Worm (Caenorhabditis elegans): ENCODE measurements around the gene gpd-2.

The gpd-2 gene

ce11 chrX:3087245-3087644, 27.2 kb downstream of the gpd-2 start, which contains the start of gene F52E4.5:
F52E4.5 (minus strand) TSS chrX:3087345.
- no peak for TF ChIP-seq sea-1 (GFP tag; conservative IDR thresholded peaks at IDR 0.05)
- TF ChIP-seq hnd-1 (tag; optimal IDR thresholded peaks at IDR 0.05) = no peak
- no peak for TF ChIP-seq hmbx-1 (tag; optimal IDR thresholded peaks at IDR 0.05)
- TF ChIP-seq F13C5.2 (tag; optimal IDR thresholded peaks at IDR 0.05) = no peak
- TF ChIP-seq scrt-1 (GFP tag; IDR thresholded peaks at IDR 0.05) = no peak
- TF ChIP-seq ama-1 (optimal IDR thresholded peaks at IDR 0.05) = no peak
- no peak for TF ChIP-seq tbx-11 (GFP tag; IDR thresholded peaks at IDR 0.05)
- no peak for TF ChIP-seq tbx-37 (GFP tag; conservative IDR thresholded peaks at IDR 0.05)

- no peak for TF ChIP-seq hmbx-1 (tag; optimal IDR thresholded peaks at IDR 0.05)
- no peak for TF ChIP-seq sea-1 (GFP tag; conservative IDR thresholded peaks at IDR 0.05)
- TF ChIP-seq ets-7 (tag; optimal IDR thresholded peaks at IDR 0.05) = no peak
- no peak for TF ChIP-seq aly-1 (tag; optimal IDR thresholded peaks at IDR 0.05)
- no peak for TF ChIP-seq ceh-36 (tag; optimal IDR thresholded peaks at IDR 0.05)
- TF ChIP-seq scrt-1 (GFP tag; IDR thresholded peaks at IDR 0.05) = no peak
- no peak for TF ChIP-seq B0310.2 (tag; optimal IDR thresholded peaks at IDR 0.05)
- no peak for TF ChIP-seq flt-1 (GFP tag; IDR thresholded peaks at IDR 0.05)
Measured at ce11 chrX:3080825-3081224, 33.7 kb downstream of the gpd-2 start, which contains the start of gene twk-16. twk-16 (plus strand) TSS chrX:3081125.

- no peak for TF ChIP-seq ceh-13 (GFP tag; optimal IDR thresholded peaks at IDR 0.05)
- no peak for TF ChIP-seq ama-1 (optimal IDR thresholded peaks at IDR 0.05)
- no peak for TF ChIP-seq sea-1 (GFP tag; conservative IDR thresholded peaks at IDR 0.05)
- TF ChIP-seq hnd-1 (tag; optimal IDR thresholded peaks at IDR 0.05) = no peak
- TF ChIP-seq tra-4 (tag; optimal IDR thresholded peaks at IDR 0.05) = no peak
- TF ChIP-seq tbx-11 (GFP tag; IDR thresholded peaks at IDR 0.05) = no peak
- no peak for TF ChIP-seq B0310.2 (tag; optimal IDR thresholded peaks at IDR 0.05)
- TF ChIP-seq hmbx-1 (tag; optimal IDR thresholded peaks at IDR 0.05) = no peak
- no peak for TF ChIP-seq aly-1 (tag; optimal IDR thresholded peaks at IDR 0.05)
- TF ChIP-seq scrt-1 (GFP tag; IDR thresholded peaks at IDR 0.05) = no peak
- TF ChIP-seq flt-1 (GFP tag; IDR thresholded peaks at IDR 0.05) = no peak
- no peak for TF ChIP-seq ceh-36 (tag; optimal IDR thresholded peaks at IDR 0.05)
Measured at ce11 chrX:3070322-3070721, 44.2 kb downstream of the gpd-2 start, which contains the start of gene ceh-31. ceh-31 (minus strand) TSS chrX:3070422.

ce11 chrX:3067052-3067451, 47.4 kb downstream of the gpd-2 start:
- TF ChIP-seq B0310.2 (tag; optimal IDR thresholded peaks at IDR 0.05) (no peak), pes-1 (GFP tag; IDR thresholded peaks at IDR 0.05) (no peak), flt-1 (GFP tag; IDR thresholded peaks at IDR 0.05) (no peak), scrt-1 (GFP tag; IDR thresholded peaks at IDR 0.05) (no peak), ceh-13 (GFP tag; optimal IDR thresholded peaks at IDR 0.05) (no peak), tbx-37 (GFP tag; conservative IDR thresholded peaks at IDR 0.05) (no peak), ets-7 (tag; optimal IDR thresholded peaks at IDR 0.05) (no peak), hnd-1 (tag; optimal IDR thresholded peaks at IDR 0.05) (no peak), tbx-11 (GFP tag; IDR thresholded peaks at IDR 0.05) (no peak), sea-1 (GFP tag; conservative IDR thresholded peaks at IDR 0.05) (no peak), F13C5.2 (tag; optimal IDR thresholded peaks at IDR 0.05) (no peak), hmbx-1 (tag; optimal IDR thresholded peaks at IDR 0.05) (no peak), aly-1 (tag; optimal IDR thresholded peaks at IDR 0.05) (no peak), hmg-4 (GFP tag; optimal IDR thresholded peaks at IDR 0.05) (no peak), ceh-36 (tag; optimal IDR thresholded peaks at IDR 0.05) (no peak)
